Worm (Caenorhabditis elegans) whole organism, L1 larva: ENCODE data around the gene sup-36.

Experiments
- C04F5.9 ChIP-seq: sonication (generic microtip); optimal IDR thresholded peaks from 2 replicates; lab custom pipeline; 2016; ENCODE audit warnings: missing genetic modification characterization, missing compliant biosample characterization
- C16A3.4 ChIP-seq: fragments of 150-350 bp; optimal IDR thresholded peaks from 2 replicates; lab custom pipeline; 2014; ENCODE audit warnings: missing biosample characterization, missing genetic modification characterization
- C34B4.2 ChIP-seq: sonication (generic microtip); optimal IDR thresholded peaks from 2 replicates; lab custom pipeline; 2017; ENCODE audit warnings: mild to moderate bottlenecking, missing genetic modification characterization, missing compliant biosample characterization
- Y116A8C.19 ChIP-seq: sonication (generic microtip); optimal IDR thresholded peaks from 2 replicates; lab custom pipeline; 2016; ENCODE audit warnings: missing compliant biosample characterization, missing genetic modification characterization, borderline replicate concordance
- ama-1 ChIP-seq: fragments of 150-350 bp; optimal IDR thresholded peaks from 2 replicates; lab custom pipeline; 2014
- ceh-82 ChIP-seq, 3 experiments: fragments of 150-350 bp in 1 of 3; sonication (generic microtip) in 2 of 3; optimal IDR thresholded peaks; 2 replicates each; lab custom pipeline; 2014 to 2017; ENCODE audit warnings: missing biosample characterization in 3 of 3, missing genetic modification characterization in 3 of 3
- ceh-88 ChIP-seq: fragments of 200-800 bp; sonication (Bioruptor generic); IDR thresholded peaks from 2 replicates; pipeline ENCODE4 v1.3.6; 2022; ENCODE audit warnings: missing genetic modification characterization, missing compliant biosample characterization
- ceh-90 ChIP-seq: sonication (generic microtip); optimal IDR thresholded peaks from 2 replicates; lab custom pipeline; 2016; ENCODE audit warnings: missing genetic modification characterization, missing compliant biosample characterization
- dsc-1 ChIP-seq: sonication (generic microtip); optimal IDR thresholded peaks from 2 replicates; lab custom pipeline; 2016; ENCODE audit warnings: mild to moderate bottlenecking, missing genetic modification characterization, missing compliant biosample characterization
- efl-3 ChIP-seq: fragments of 200-800 bp; sonication (Bioruptor generic); optimal IDR thresholded peaks from 2 replicates; lab custom pipeline; 2018; ENCODE audit warnings: mild to moderate bottlenecking, missing genetic modification characterization, missing compliant biosample characterization
- egl-27 ChIP-seq, 2 experiments: fragments of 150-350 bp in 1 of 2; sonication (generic microtip); optimal IDR thresholded peaks; 3 replicates each; lab custom pipeline; 2017 to 2018; ENCODE audit warnings: missing biosample characterization in 2 of 2, missing genetic modification characterization in 2 of 2, missing genetic modification reagents in 2 of 2
- elt-2 ChIP-seq: sonication (generic microtip); optimal IDR thresholded peaks from 2 replicates; lab custom pipeline; 2016; ENCODE audit warnings: missing genetic modification characterization, mild to moderate bottlenecking, inconsistent platforms, missing compliant biosample characterization, missing genetic modification reagents
- ets-5 ChIP-seq: fragments of 200-800 bp; sonication (Bioruptor generic); IDR thresholded peaks from 2 replicates; pipeline ENCODE4 v1.3.6; 2022; ENCODE audit warnings: missing genetic modification characterization, missing compliant biosample characterization
- fkh-10 ChIP-seq: sonication (generic microtip); optimal IDR thresholded peaks from 2 replicates; lab custom pipeline; 2017; ENCODE audit warnings: missing biosample characterization, missing genetic modification reagents, missing genetic modification characterization
- fkh-4 ChIP-seq: sonication (generic microtip); optimal IDR thresholded peaks from 2 replicates; lab custom pipeline; 2016; ENCODE audit warnings: missing compliant biosample characterization, missing genetic modification characterization, borderline replicate concordance
- fkh-8 ChIP-seq: sonication (generic microtip); optimal IDR thresholded peaks from 2 replicates; lab custom pipeline; 2016; ENCODE audit warnings: mild to moderate bottlenecking, missing genetic modification characterization, missing compliant biosample characterization
- hlh-17 ChIP-seq: fragments of 200-800 bp; sonication (Bioruptor generic); optimal IDR thresholded peaks from 2 replicates; lab custom pipeline; 2018; ENCODE audit warnings: missing genetic modification characterization, mild to moderate bottlenecking, missing compliant biosample characterization, moderate library complexity, borderline replicate concordance
- hlh-4 ChIP-seq: sonication (generic microtip); optimal IDR thresholded peaks from 2 replicates; lab custom pipeline; 2016; ENCODE audit warnings: mild to moderate bottlenecking, missing genetic modification characterization, missing compliant biosample characterization
- isw-1 ChIP-seq: fragments of 200-800 bp; sonication (Bioruptor generic); IDR thresholded peaks from 2 replicates; pipeline ENCODE4 v1.3.6; 2022; ENCODE audit warnings: missing genetic modification characterization, missing compliant biosample characterization
- lin-13 ChIP-seq: fragments of 150-350 bp; optimal IDR thresholded peaks from 2 replicates; lab custom pipeline; 2014; ENCODE audit warnings: missing biosample characterization, missing genetic modification reagents, missing genetic modification characterization
- lin-14 ChIP-seq: fragments of 200-800 bp; sonication (Bioruptor generic); optimal IDR thresholded peaks from 2 replicates; lab custom pipeline; 2018; ENCODE audit warnings: mild to moderate bottlenecking, missing genetic modification characterization, moderate library complexity, missing compliant biosample characterization
- lin-39 ChIP-seq: fragments of 150-350 bp; optimal IDR thresholded peaks from 2 replicates; lab custom pipeline; 2014; ENCODE audit warnings: missing biosample characterization, missing genetic modification reagents, missing genetic modification characterization
- lir-3 ChIP-seq: sonication (generic microtip); optimal IDR thresholded peaks from 2 replicates; lab custom pipeline; 2016; ENCODE audit warnings: mild to moderate bottlenecking, missing genetic modification characterization, moderate library complexity, missing compliant biosample characterization; ENCODE audit not compliant: poor library complexity
- mab-9 ChIP-seq: fragments of 200-800 bp; sonication (Bioruptor generic); IDR thresholded peaks from 2 replicates; pipeline ENCODE4 v1.3.6; 2022; ENCODE audit warnings: missing genetic modification reagents, missing genetic modification characterization, missing compliant biosample characterization
- mdl-1 ChIP-seq, 2 experiments: fragments of 150-350 bp; optimal IDR thresholded peaks; 2 replicates each; lab custom pipeline; 2014 to 2017; ENCODE audit warnings: missing biosample characterization in 2 of 2, missing genetic modification characterization in 2 of 2, inconsistent platforms in 1 of 2
- mep-1 ChIP-seq: fragments of 150-350 bp; optimal IDR thresholded peaks from 2 replicates; lab custom pipeline; 2014; ENCODE audit warnings: missing biosample characterization, missing genetic modification characterization
- nhr-12 ChIP-seq: sonication (generic microtip); optimal IDR thresholded peaks from 2 replicates; lab custom pipeline; 2017; ENCODE audit warnings: missing biosample characterization, missing genetic modification characterization
- nhr-19 ChIP-seq: fragments of 200-800 bp; sonication (Bioruptor generic); conservative IDR thresholded peaks from 2 replicates; pipeline ENCODE4 v1.3.6; 2022; ENCODE audit warnings: missing genetic modification characterization, missing compliant biosample characterization
- nhr-20 ChIP-seq: sonication (generic microtip); optimal IDR thresholded peaks from 2 replicates; lab custom pipeline; 2016; ENCODE audit warnings: mild to moderate bottlenecking, missing genetic modification characterization, missing compliant biosample characterization
- nhr-237 ChIP-seq: fragments of 150-350 bp; optimal IDR thresholded peaks from 2 replicates; lab custom pipeline; 2014; ENCODE audit warnings: missing biosample characterization, missing genetic modification characterization
- nhr-71 ChIP-seq: sonication (generic microtip); optimal IDR thresholded peaks from 2 replicates; lab custom pipeline; 2016; ENCODE audit warnings: mild to moderate bottlenecking, missing genetic modification characterization, moderate library complexity, missing compliant biosample characterization
- nhr-85 ChIP-seq: sonication (generic microtip); peaks from one replicate; lab custom pipeline; 2016; ENCODE audit warnings: missing genetic modification characterization, inconsistent platforms, missing compliant biosample characterization
- nhr-90 ChIP-seq: sonication (generic microtip); optimal IDR thresholded peaks from 2 replicates; lab custom pipeline; 2016; ENCODE audit warnings: mild to moderate bottlenecking, missing genetic modification characterization, missing compliant biosample characterization; ENCODE audit not compliant: poor library complexity
- pqm-1 ChIP-seq: sonication (generic microtip); optimal IDR thresholded peaks from 3 replicates; lab custom pipeline; 2017; ENCODE audit warnings: missing biosample characterization, missing genetic modification characterization
- rnt-1 ChIP-seq: sonication (generic microtip); optimal IDR thresholded peaks from 2 replicates; lab custom pipeline; 2016; ENCODE audit warnings: mild to moderate bottlenecking, missing genetic modification characterization, moderate library complexity, missing compliant biosample characterization
- snpc-4 ChIP-seq: fragments of 150-350 bp; optimal IDR thresholded peaks from 2 replicates; lab custom pipeline; 2014; ENCODE audit warnings: missing biosample characterization, missing genetic modification characterization
- sox-4 ChIP-seq: sonication (generic microtip); optimal IDR thresholded peaks from 2 replicates; lab custom pipeline; 2016; ENCODE audit warnings: missing genetic modification characterization, missing compliant biosample characterization
- tbx-2 ChIP-seq: sonication (generic microtip); optimal IDR thresholded peaks from 2 replicates; lab custom pipeline; 2016; ENCODE audit warnings: missing genetic modification characterization, missing compliant biosample characterization
- unc-30 ChIP-seq: sonication (generic microtip); optimal IDR thresholded peaks from 2 replicates; lab custom pipeline; 2017; ENCODE audit warnings: missing biosample characterization, missing genetic modification characterization
- unc-62 ChIP-seq: fragments of 150-350 bp; optimal IDR thresholded peaks from 2 replicates; lab custom pipeline; 2014; ENCODE audit warnings: missing biosample characterization, missing genetic modification reagents, missing genetic modification characterization
- unc-98 ChIP-seq: fragments of 200-800 bp; sonication (Bioruptor generic); IDR thresholded peaks from 2 replicates; pipeline ENCODE4 v1.3.6; 2022; ENCODE audit warnings: missing genetic modification characterization, missing compliant biosample characterization
- vab-15 ChIP-seq: sonication (generic microtip); optimal IDR thresholded peaks from 2 replicates; lab custom pipeline; 2017; ENCODE audit warnings: missing genotype, mild to moderate bottlenecking, missing genetic modification characterization, missing compliant biosample characterization
- xbp-1 ChIP-seq: sonication (generic microtip); optimal IDR thresholded peaks from 2 replicates; lab custom pipeline; 2016; ENCODE audit warnings: missing genetic modification characterization, missing compliant biosample characterization
- zag-1 ChIP-seq: fragments of 150-350 bp; optimal IDR thresholded peaks from 2 replicates; lab custom pipeline; 2014; ENCODE audit warnings: missing biosample characterization, missing genetic modification characterization
- zip-4 ChIP-seq: fragments of 200-800 bp; sonication (Bioruptor generic); optimal IDR thresholded peaks from 2 replicates; lab custom pipeline; 2018; ENCODE audit warnings: mild to moderate bottlenecking, missing genetic modification characterization, moderate library complexity, missing compliant biosample characterization
- ztf-4 ChIP-seq: fragments of 150-350 bp; optimal IDR thresholded peaks from 2 replicates; lab custom pipeline; 2014; ENCODE audit warnings: missing biosample characterization, missing genetic modification characterization

Gene sup-36

ce11 chrIV:6622142-6622541 is 20.7 kb downstream of the sup-36 start (continued):
- TF ChIP-seq fkh-10 (no peak), pqm-1 (no peak), zag-1 (no peak), ztf-4 (tag; lab: Kevin White, UChicago) (no peak), C34B4.2 (tag; lab: Kevin White, UChicago) (no peak), nhr-237 (tag; lab: Kevin White, UChicago) (peak; percentile 17), ceh-88 (GFP tag; lab: Robert Waterston, UW) (no peak), nhr-71 (tag; lab: Kevin White, UChicago) (peak; percentile 40), ets-5 (GFP tag; lab: Robert Waterston, UW) (no peak), rnt-1 (tag; lab: Kevin White, UChicago) (no peak), lin-13 (no peak), vab-15 (no peak), egl-27 (tag; optimal IDR thresholded peaks at IDR 0.05; lab: Kevin White, UChicago) (no peak), lin-39 (tag; lab: Kevin White, UChicago) (no peak), Y116A8C.19 (tag; lab: Kevin White, UChicago) (no peak), tbx-2 (peak; percentile 15), sox-4 (tag; lab: Kevin White, UChicago) (no peak), fkh-4 (tag; lab: Kevin White, UChicago) (no peak), lir-3 (no peak), C16A3.4 (no peak), mdl-1 (tag; optimal IDR thresholded peaks at IDR 0.05; lab: Kevin White, UChicago) (no peak), nhr-85 (tag; lab: Kevin White, UChicago) (peak; percentile 71), dsc-1 (tag; lab: Kevin White, UChicago) (no peak), unc-30 (tag; lab: Kevin White, UChicago) (no peak), ama-1 (lab: Kevin White, UChicago) (no peak), unc-98 (no peak), xbp-1 (tag; lab: Kevin White, UChicago) (no peak), hlh-4 (tag; lab: Kevin White, UChicago) (no peak), C04F5.9 (no peak), ceh-90 (tag; lab: Kevin White, UChicago) (no peak), zip-4 (peak; percentile 85), fkh-8 (tag; lab: Kevin White, UChicago) (no peak), ceh-82 (tag; optimal IDR thresholded peaks at IDR 0.05; lab: Kevin White, UChicago) (no peak), efl-3 (GFP tag; lab: Kevin White, UChicago) (no peak), lin-14 (peak; percentile 94), unc-62 (GFP tag; lab: Kevin White, UChicago) (no peak)

ce11 chrIV:6623390-6623789 is 21.9 kb downstream of the sup-36 start, which contains the start of gene C01B10.44:
TSS of gene C01B10.44 (plus strand) at chrIV:6623690.
- TF ChIP-seq mab-9 (GFP tag; lab: Robert Waterston, UW) (no peak), zip-4 (no peak), unc-62 (GFP tag; lab: Kevin White, UChicago) (no peak), mep-1 (tag; lab: Kevin White, UChicago) (no peak), nhr-19 (GFP tag; lab: Robert Waterston, UW) (no peak), nhr-12 (no peak), lin-13 (no peak), nhr-85 (tag; lab: Kevin White, UChicago) (no peak), ceh-90 (tag; lab: Kevin White, UChicago) (no peak), C16A3.4 (no peak), isw-1 (GFP tag; lab: Robert Waterston, UW) (no peak), snpc-4 (tag; lab: Kevin White, UChicago) (no peak)

- TF ChIP-seq nhr-90 = peak; percentile 9
- peak; percentile 51 for TF ChIP-seq elt-2 (tag; lab: Kevin White, UChicago)
- TF ChIP-seq hlh-17 (GFP tag; lab: Kevin White, UChicago) = no peak
- no peak for TF ChIP-seq nhr-20
- TF ChIP-seq lin-14 = no peak
- no peak for TF ChIP-seq nhr-237 (tag; lab: Kevin White, UChicago)
Measured at ce11 chrIV:6627798-6628197, 26.3 kb downstream of the sup-36 start, which contains the start of gene cest-5.2. TSS of gene cest-5.2 (minus strand) at chrIV:6627925.
